Worm (Caenorhabditis elegans) whole organism, late embryonic: ENCODE results near the gene C47E12.11.

ENCODE experiments used
- C08G9.2 ChIP-seq: sonication (generic microtip); optimal IDR thresholded peaks from 2 replicates; lab custom pipeline; 2016; ENCODE audit warnings: mild to moderate bottlenecking, missing genetic modification characterization, moderate library complexity, missing compliant biosample characterization
- T23F11.4 ChIP-seq: fragments of 200-800 bp; sonication (Bioruptor generic); optimal IDR thresholded peaks from 2 replicates; lab custom pipeline; 2018; ENCODE audit warnings: mild to moderate bottlenecking, missing genetic modification characterization, missing compliant biosample characterization
- ceh-18 ChIP-seq: sonication (generic microtip); optimal IDR thresholded peaks from 2 replicates; lab custom pipeline; 2016; ENCODE audit warnings: missing genetic modification characterization, missing compliant biosample characterization
- ceh-45 ChIP-seq: fragments of 200-800 bp; sonication (Bioruptor generic); IDR thresholded peaks from 2 replicates; pipeline ENCODE4 v1.3.6; 2022; ENCODE audit warnings: missing genetic modification reagents, missing genetic modification characterization, missing compliant biosample characterization
- ceh-6 ChIP-seq: fragments of 200-800 bp; sonication (Bioruptor generic); optimal IDR thresholded peaks from 2 replicates; lab custom pipeline; 2018; ENCODE audit warnings: mild to moderate bottlenecking, missing genetic modification characterization, missing compliant biosample characterization
- ceh-9 ChIP-seq: sonication (generic microtip); optimal IDR thresholded peaks from 2 replicates; lab custom pipeline; 2016; ENCODE audit warnings: mild to moderate bottlenecking, missing genetic modification characterization, inconsistent platforms, missing compliant biosample characterization
- eyg-1 ChIP-seq: sonication (generic microtip); optimal IDR thresholded peaks from 2 replicates; lab custom pipeline; 2016; ENCODE audit warnings: missing genotype, missing genetic modification characterization, missing compliant biosample characterization
- fkh-10 ChIP-seq: fragments of 150-350 bp; optimal IDR thresholded peaks from 2 replicates; lab custom pipeline; 2014; ENCODE audit warnings: missing biosample characterization, missing genetic modification reagents, missing genetic modification characterization
- gmeb-2 ChIP-seq: sonication (generic microtip); optimal IDR thresholded peaks from 2 replicates; lab custom pipeline; 2016; ENCODE audit warnings: missing genetic modification characterization, inconsistent platforms, missing compliant biosample characterization
- nhr-11 ChIP-seq: fragments of 150-350 bp; optimal IDR thresholded peaks from 2 replicates; lab custom pipeline; 2014; ENCODE audit warnings: missing biosample characterization, missing genetic modification characterization
- pha-4 ChIP-seq: fragments of 150-350 bp; optimal IDR thresholded peaks from 2 replicates; lab custom pipeline; 2018; ENCODE audit warnings: missing biosample characterization, missing genetic modification reagents, missing genetic modification characterization
- sox-2 ChIP-seq: fragments of 200-800 bp; sonication (Bioruptor generic); IDR thresholded peaks from 2 replicates; pipeline ENCODE4 v1.3.6; 2022; ENCODE audit warnings: missing genetic modification reagents, missing genetic modification characterization, missing compliant biosample characterization
- unc-42 ChIP-seq: sonication (generic microtip); optimal IDR thresholded peaks from 2 replicates; lab custom pipeline; 2016; ENCODE audit warnings: missing genotype, missing genetic modification characterization, missing compliant biosample characterization

ce11 chrIV:9989416-9989815 lies 20.2 kb downstream of the C47E12.11 start:
- TF ChIP-seq pha-4 (tag; lab: Kevin White, UChicago) (no peak), ceh-9 (tag; lab: Kevin White, UChicago) (no peak), gmeb-2 (tag; lab: Kevin White, UChicago) (no peak), ceh-45 (no peak), fkh-10 (GFP tag; lab: Kevin White, UChicago) (no peak), eyg-1 (tag; lab: Kevin White, UChicago) (no peak), ceh-6 (GFP tag; lab: Kevin White, UChicago) (no peak), ceh-18 (tag; lab: Kevin White, UChicago) (no peak), sox-2 (GFP tag; lab: Robert Waterston, UW) (no peak), unc-42 (tag; lab: Kevin White, UChicago) (no peak), nhr-11 (no peak), T23F11.4 (GFP tag; lab: Kevin White, UChicago) (no peak), C08G9.2 (tag; lab: Kevin White, UChicago) (no peak)
